Worm (Caenorhabditis elegans): ENCODE data around the gene F19B10.2.

- TF ChIP-seq ama-1 (optimal IDR thresholded peaks at IDR 0.05) (no peak), ceh-13 (GFP tag; optimal IDR thresholded peaks at IDR 0.05) (no peak), hnd-1 (tag; optimal IDR thresholded peaks at IDR 0.05) (no peak), F13C5.2 (tag; optimal IDR thresholded peaks at IDR 0.05) (no peak), flt-1 (GFP tag; IDR thresholded peaks at IDR 0.05) (no peak), aly-1 (tag; optimal IDR thresholded peaks at IDR 0.05) (no peak)
Observed at ce11 chrII:3701305-3701704, 26.0 kb downstream of the F19B10.2 start, which contains the start of gene srx-105.
